Worm (Caenorhabditis elegans): Measurements from ENCODE around the gene Y59H11AM.4.

Gene Y59H11AM.4

ce11 chrIV:8534997-8535414 lies 35.1 kb downstream of the Y59H11AM.4 start:
- peak; percentile 81 for TF ChIP-seq unc-55 (GFP tag; optimal IDR thresholded peaks at IDR 0.05)
- no peak for TF ChIP-seq hlh-6 (tag; optimal IDR thresholded peaks at IDR 0.05)

ce11 chrIV:8534189-8534588 lies 36.0 kb downstream of the Y59H11AM.4 start:
- TF ChIP-seq elt-2 (tag; optimal IDR thresholded peaks at IDR 0.05) (peak; percentile 45), eyg-1 (tag; optimal IDR thresholded peaks at IDR 0.05) (no peak)

ce11 chrIV:8532796-8533195 lies 37.4 kb downstream of the Y59H11AM.4 start:
- TF ChIP-seq C38D4.7 (GFP tag; optimal IDR thresholded peaks at IDR 0.05) (no peak), ceh-6 (GFP tag; optimal IDR thresholded peaks at IDR 0.05) (no peak), nhr-11 (tag; optimal IDR thresholded peaks at IDR 0.05) (no peak), ceh-48 (tag; optimal IDR thresholded peaks at IDR 0.05) (no peak), eyg-1 (tag; optimal IDR thresholded peaks at IDR 0.05) (no peak), ceh-31 (tag; optimal IDR thresholded peaks at IDR 0.05) (no peak), nhr-232 (tag; optimal IDR thresholded peaks at IDR 0.05) (no peak), C08G9.2 (tag; optimal IDR thresholded peaks at IDR 0.05) (no peak), elt-2 (tag; optimal IDR thresholded peaks at IDR 0.05) (no peak), ets-4 (tag; optimal IDR thresholded peaks at IDR 0.05) (no peak), ztf-16 (tag; optimal IDR thresholded peaks at IDR 0.05) (no peak), pha-2 (tag; optimal IDR thresholded peaks at IDR 0.05) (no peak), unc-86 (tag; optimal IDR thresholded peaks at IDR 0.05) (no peak), dve-1 (tag; optimal IDR thresholded peaks at IDR 0.05) (no peak), fkh-6 (tag; optimal IDR thresholded peaks at IDR 0.05) (no peak)

- TF ChIP-seq dmd-4 (tag; optimal IDR thresholded peaks at IDR 0.05; ENCODE audit: borderline replicate concordance) (no peak), ceh-14 (tag; optimal IDR thresholded peaks at IDR 0.05) (no peak), nhr-232 (tag; optimal IDR thresholded peaks at IDR 0.05) (no peak), ceh-24 (tag; optimal IDR thresholded peaks at IDR 0.05) (no peak), lin-11 (tag; optimal IDR thresholded peaks at IDR 0.05) (no peak), unc-42 (tag; optimal IDR thresholded peaks at IDR 0.05) (no peak), pag-3 (tag; optimal IDR thresholded peaks at IDR 0.05; ENCODE audit: borderline replicate concordance) (no peak), unc-3 (GFP tag; conservative IDR thresholded peaks at IDR 0.05) (no peak), unc-3 (tag; optimal IDR thresholded peaks at IDR 0.05) (no peak), gmeb-2 (tag; optimal IDR thresholded peaks at IDR 0.05) (no peak), sox-2 (GFP tag; IDR thresholded peaks at IDR 0.05) (no peak), tbx-2 (tag; optimal IDR thresholded peaks at IDR 0.05) (no peak), ztf-16 (tag; optimal IDR thresholded peaks at IDR 0.05) (no peak), tbx-7 (tag; optimal IDR thresholded peaks at IDR 0.05) (no peak), rnt-1 (tag; optimal IDR thresholded peaks at IDR 0.05) (no peak), pha-4 (tag; optimal IDR thresholded peaks at IDR 0.05) (no peak), syd-9 (tag; optimal IDR thresholded peaks at IDR 0.05) (no peak), elt-2 (tag; optimal IDR thresholded peaks at IDR 0.05) (no peak), ceh-9 (tag; optimal IDR thresholded peaks at IDR 0.05) (no peak)
Measured at ce11 chrIV:8532024-8532423, 38.1 kb downstream of the Y59H11AM.4 start.

ce11 chrIV:8530042-8531027 lies 39.8 kb downstream of the Y59H11AM.4 start:
- TF ChIP-seq unc-55 (GFP tag; optimal IDR thresholded peaks at IDR 0.05), result peak; percentile 25
- TF ChIP-seq hlh-8 (tag; optimal IDR thresholded peaks at IDR 0.05), result no peak
- peak; percentile 92 for TF ChIP-seq elt-2 (tag; optimal IDR thresholded peaks at IDR 0.05)
